Fruit fly (Drosophila melanogaster) whole organism, adult: ENCODE data around the gene BBS1.

Experiments
- CG11617 ChIP-seq: fragments of 200-800 bp; sonication (Bioruptor generic); optimal IDR thresholded peaks from 2 replicates; lab custom pipeline; 2017; ENCODE audit warnings: mild to moderate bottlenecking, missing biosample characterization, missing genetic modification reagents, missing genetic modification characterization
- CG12768 ChIP-seq: fragments of 200-800 bp; sonication (Bioruptor generic); optimal IDR thresholded peaks from 2 replicates; lab custom pipeline; 2017; ENCODE audit warnings: missing biosample characterization, missing genetic modification characterization, mild to moderate bottlenecking, moderate library complexity, missing genetic modification reagents
- CG1620 ChIP-seq: fragments of 200-800 bp; sonication (Bioruptor generic); optimal IDR thresholded peaks from 2 replicates; lab custom pipeline; 2016; ENCODE audit warnings: missing biosample characterization, missing genetic modification characterization
- CG33017 ChIP-seq: fragments of 200-800 bp; sonication (Bioruptor generic); optimal IDR thresholded peaks from 2 replicates; lab custom pipeline; 2018; ENCODE audit warnings: missing biosample characterization, mild to moderate bottlenecking, missing genetic modification characterization, moderate library complexity
- CG5204 ChIP-seq: fragments of 200-800 bp; sonication (Bioruptor generic); optimal IDR thresholded peaks from 2 replicates; lab custom pipeline; 2016; ENCODE audit warnings: missing biosample characterization, missing genetic modification characterization
- CG7045 ChIP-seq: fragments of 200-800 bp; sonication (Bioruptor generic); optimal IDR thresholded peaks from 2 replicates; lab custom pipeline; 2017; ENCODE audit warnings: missing biosample characterization, mild to moderate bottlenecking, missing genetic modification characterization
- Clk ChIP-seq: fragments of 200-800 bp; sonication (Bioruptor generic); optimal IDR thresholded peaks from 2 replicates; lab custom pipeline; 2017; ENCODE audit warnings: missing biosample characterization, missing genetic modification characterization
- Crg-1 ChIP-seq: fragments of 200-800 bp; sonication (Bioruptor generic); optimal IDR thresholded peaks from 2 replicates; lab custom pipeline; 2016; ENCODE audit warnings: missing biosample characterization, missing genetic modification characterization
- Hr96 ChIP-seq: fragments of 200-800 bp; sonication (Bioruptor generic); optimal IDR thresholded peaks from 2 replicates; lab custom pipeline; 2016; ENCODE audit warnings: missing biosample characterization, missing genetic modification characterization
- Mnt ChIP-seq: fragments of 200-800 bp; sonication (Bioruptor generic); optimal IDR thresholded peaks from 2 replicates; lab custom pipeline; 2016; ENCODE audit warnings: missing biosample characterization, mild to moderate bottlenecking, missing genetic modification characterization
- bab1 ChIP-seq: fragments of 200-800 bp; sonication (Bioruptor generic); optimal IDR thresholded peaks from 3 replicates; lab custom pipeline; 2019; ENCODE audit warnings: missing biosample characterization, mild to moderate bottlenecking, missing genetic modification characterization, moderate library complexity
- kay ChIP-seq: fragments of 200-800 bp; sonication (Bioruptor generic); peaks from one replicate; lab custom pipeline; 2016; ENCODE audit warnings: missing biosample characterization, missing genetic modification characterization, borderline replicate concordance
- tj ChIP-seq: fragments of 200-800 bp; sonication (Bioruptor generic); optimal IDR thresholded peaks from 3 replicates; lab custom pipeline; 2017; ENCODE audit warnings: missing biosample characterization, mild to moderate bottlenecking, missing genetic modification characterization, moderate library complexity

DNA sequence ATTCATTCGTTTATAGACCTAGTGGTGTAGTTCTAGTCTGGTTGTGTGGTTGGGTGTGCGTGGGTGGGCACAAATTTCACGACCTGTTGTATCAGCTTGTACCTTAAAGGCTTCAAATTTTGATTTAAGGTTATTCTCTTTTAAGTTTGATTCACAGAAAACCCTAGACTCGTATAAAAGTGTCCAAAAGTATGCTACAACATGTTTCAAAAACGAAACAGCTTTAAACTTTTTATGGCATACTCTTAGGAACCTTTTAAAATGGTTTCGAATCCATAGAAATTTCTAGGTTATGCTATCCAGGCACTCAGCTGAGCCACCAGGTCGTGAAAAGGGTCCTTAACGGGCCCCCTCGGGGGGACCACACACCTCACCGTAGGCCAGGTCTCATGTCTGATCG is 36.2 kb downstream of the BBS1 start:
- TF ChIP-seq CG7045 (no peak), tj (GFP tag; lab: Kevin White, UChicago) (no peak), Hr96 (GFP tag; lab: Kevin White, UChicago) (no peak), CG1620 (GFP tag; lab: Kevin White, UChicago) (no peak), CG5204 (GFP tag; lab: Kevin White, UChicago) (no peak), kay (no peak), CG12768 (no peak), CG11617 (no peak), Crg-1 (GFP tag; lab: Kevin White, UChicago) (no peak), CG33017 (no peak), Mnt (no peak), bab1 (GFP tag; lab: Kevin White, UChicago) (no peak), Clk (GFP tag; lab: Kevin White, UChicago) (no peak)
